Worm (Caenorhabditis elegans) whole organism, young adult: ENCODE data around the gene F38B6.3.

Experiments used
- D2030.7 ChIP-seq: fragments of 200-800 bp; sonication (Bioruptor generic); IDR thresholded peaks from 2 replicates; pipeline ENCODE4 v1.3.6; 2022; ENCODE audit warnings: missing genetic modification reagents, missing genetic modification characterization, missing compliant biosample characterization
- F57A8.1 ChIP-seq: fragments of 200-800 bp; sonication (Bioruptor generic); optimal IDR thresholded peaks from 2 replicates; lab custom pipeline; 2018; ENCODE audit warnings: mild to moderate bottlenecking, missing genetic modification characterization, moderate library complexity, missing compliant biosample characterization
- F57C9.4 ChIP-seq: sonication (generic microtip); optimal IDR thresholded peaks from 2 replicates; lab custom pipeline; 2017; ENCODE audit warnings: mild to moderate bottlenecking, missing genetic modification characterization, missing compliant biosample characterization
- K12H6.12 ChIP-seq: fragments of 200-800 bp; sonication (Bioruptor generic); optimal IDR thresholded peaks from 2 replicates; lab custom pipeline; 2018; ENCODE audit warnings: mild to moderate bottlenecking, missing genetic modification characterization, missing compliant biosample characterization
- Y53F4B.3 ChIP-seq: fragments of 200-800 bp; sonication (Bioruptor generic); IDR thresholded peaks from 2 replicates; pipeline ENCODE4 v1.3.6; 2022; ENCODE audit warnings: missing genetic modification reagents, missing genetic modification characterization, missing compliant biosample characterization
- Y53G8AR.9 ChIP-seq: fragments of 200-800 bp; sonication (Bioruptor generic); conservative IDR thresholded peaks from 2 replicates; pipeline ENCODE4 v1.3.6; 2022; ENCODE audit warnings: missing genetic modification reagents, missing genetic modification characterization, missing compliant biosample characterization
- Y79H2A.3 ChIP-seq: fragments of 200-800 bp; sonication (Bioruptor generic); conservative IDR thresholded peaks from 2 replicates; pipeline ENCODE4 v1.3.6; 2022; ENCODE audit warnings: missing genetic modification reagents, missing genetic modification characterization, missing compliant biosample characterization
- Y95B8A.8 ChIP-seq: fragments of 200-800 bp; sonication (Bioruptor generic); IDR thresholded peaks from 2 replicates; pipeline ENCODE4 v1.3.6; 2022; ENCODE audit warnings: missing genetic modification reagents, missing genetic modification characterization, missing compliant biosample characterization
- ZK185.1 ChIP-seq: sonication (generic microtip); optimal IDR thresholded peaks from 2 replicates; lab custom pipeline; 2016; ENCODE audit warnings: mild to moderate bottlenecking, missing genetic modification characterization, missing compliant biosample characterization; ENCODE audit not compliant: poor library complexity, severe bottlenecking
- aptf-3 ChIP-seq: fragments of 200-800 bp; sonication (Bioruptor generic); IDR thresholded peaks from 2 replicates; pipeline ENCODE4 v1.3.6; 2022; ENCODE audit warnings: missing genetic modification characterization, missing compliant biosample characterization
- atf-7 ChIP-seq: sonication (generic microtip); optimal IDR thresholded peaks from 2 replicates; lab custom pipeline; 2017; ENCODE audit warnings: mild to moderate bottlenecking, missing genetic modification characterization, missing compliant biosample characterization
- bed-2 ChIP-seq: fragments of 200-800 bp; sonication (Bioruptor generic); IDR thresholded peaks from 2 replicates; pipeline ENCODE4 v1.3.6; 2022; ENCODE audit warnings: missing genetic modification reagents, missing genetic modification characterization, missing compliant biosample characterization
- cebp-2 ChIP-seq: fragments of 200-800 bp; sonication (Bioruptor generic); IDR thresholded peaks from 2 replicates; pipeline ENCODE4 v1.3.6; 2022; ENCODE audit warnings: missing genetic modification characterization, missing compliant biosample characterization
- ceh-40 ChIP-seq: fragments of 200-800 bp; sonication (Bioruptor generic); IDR thresholded peaks from 2 replicates; pipeline ENCODE4 v1.3.6; 2022; ENCODE audit warnings: missing genetic modification characterization, missing compliant biosample characterization
- ceh-58 ChIP-seq: fragments of 200-800 bp; sonication (Bioruptor generic); IDR thresholded peaks from 2 replicates; pipeline ENCODE4 v1.3.6; 2022; ENCODE audit warnings: missing genetic modification characterization, missing compliant biosample characterization
- die-1 ChIP-seq: sonication (generic microtip); optimal IDR thresholded peaks from 2 replicates; lab custom pipeline; 2016; ENCODE audit warnings: missing genotype, mild to moderate bottlenecking, missing genetic modification characterization, missing compliant biosample characterization
- efl-1 ChIP-seq: fragments of 150-350 bp; optimal IDR thresholded peaks from 2 replicates; lab custom pipeline; 2014; ENCODE audit warnings: missing biosample characterization, missing genetic modification reagents, missing genetic modification characterization
- ets-4 ChIP-seq: fragments of 200-800 bp; sonication (Bioruptor generic); optimal IDR thresholded peaks from 2 replicates; lab custom pipeline; 2018; ENCODE audit warnings: mild to moderate bottlenecking, missing genetic modification characterization, missing compliant biosample characterization
- hsf-1 ChIP-seq: fragments of 200-800 bp; sonication (Bioruptor generic); IDR thresholded peaks from 2 replicates; pipeline ENCODE4 v1.3.6; 2022; ENCODE audit warnings: missing genetic modification reagents, missing genetic modification characterization, missing compliant biosample characterization
- lag-1 ChIP-seq: fragments of 200-800 bp; sonication (Bioruptor generic); IDR thresholded peaks from 2 replicates; pipeline ENCODE4 v1.3.6; 2022; ENCODE audit warnings: missing genetic modification reagents, missing genetic modification characterization, missing compliant biosample characterization
- let-526 ChIP-seq: fragments of 200-800 bp; sonication (Bioruptor generic); IDR thresholded peaks from 2 replicates; pipeline ENCODE4 v1.3.6; 2022; ENCODE audit warnings: missing genetic modification reagents, missing genetic modification characterization, missing compliant biosample characterization
- lin-35 ChIP-seq, 3 experiments: fragments of 150-350 bp in 2 of 3; sonication (generic microtip) in 1 of 3; optimal IDR thresholded peaks; 2 replicates each; lab custom pipeline; 2014 to 2018; ENCODE audit warnings: missing biosample characterization in 3 of 3, missing genetic modification characterization in 3 of 3, missing genetic modification reagents in 3 of 3
- lin-40 ChIP-seq: sonication (generic microtip); optimal IDR thresholded peaks from 2 replicates; lab custom pipeline; 2016; ENCODE audit warnings: missing genetic modification characterization, mild to moderate bottlenecking, missing compliant biosample characterization, missing genotype, missing genetic modification reagents
- lir-1 ChIP-seq: fragments of 200-800 bp; sonication (Bioruptor generic); conservative IDR thresholded peaks from 2 replicates; pipeline ENCODE4 v1.3.6; 2022; ENCODE audit warnings: missing genetic modification reagents, missing genetic modification characterization, missing compliant biosample characterization
- lsy-27 ChIP-seq: sonication (generic microtip); optimal IDR thresholded peaks from 2 replicates; lab custom pipeline; 2017; ENCODE audit warnings: missing genetic modification characterization, mild to moderate bottlenecking, missing compliant biosample characterization, antibody characterized with exemption, missing genotype, borderline replicate concordance; ENCODE audit not compliant: insufficient read depth
- mcd-1 ChIP-seq: fragments of 200-800 bp; sonication (Bioruptor generic); IDR thresholded peaks from 2 replicates; pipeline ENCODE4 v1.3.6; 2022; ENCODE audit warnings: missing genetic modification reagents, missing genetic modification characterization, missing compliant biosample characterization
- nfyb-1 ChIP-seq: fragments of 200-800 bp; sonication (Bioruptor generic); IDR thresholded peaks from 2 replicates; pipeline ENCODE4 v1.3.6; 2022; ENCODE audit warnings: missing genetic modification reagents, missing genetic modification characterization, missing compliant biosample characterization
- nhr-179 ChIP-seq: sonication (generic microtip); optimal IDR thresholded peaks from 2 replicates; lab custom pipeline; 2016; ENCODE audit warnings: mild to moderate bottlenecking, missing genetic modification characterization, missing compliant biosample characterization
- nhr-80 ChIP-seq: sonication (generic microtip); optimal IDR thresholded peaks from 2 replicates; lab custom pipeline; 2016; ENCODE audit warnings: missing genetic modification characterization, missing compliant biosample characterization
- pha-4 ChIP-seq: fragments of 150-350 bp; sonication (generic microtip); optimal IDR thresholded peaks from 2 replicates; lab custom pipeline; 2014; ENCODE audit warnings: missing biosample characterization, missing genetic modification reagents, missing genetic modification characterization
- snpc-1.1 ChIP-seq: sonication (generic microtip); optimal IDR thresholded peaks from 2 replicates; lab custom pipeline; 2017; ENCODE audit warnings: missing genetic modification characterization, mild to moderate bottlenecking, missing compliant biosample characterization, antibody characterized with exemption, moderate library complexity, missing genotype, missing genetic modification reagents; ENCODE audit not compliant: insufficient read depth
- snpc-3.4 ChIP-seq: sonication (generic microtip); optimal IDR thresholded peaks from 2 replicates; lab custom pipeline; 2017; ENCODE audit warnings: missing genetic modification characterization, mild to moderate bottlenecking, missing compliant biosample characterization, antibody characterized with exemption, moderate library complexity, missing genotype, missing genetic modification reagents
- somi-1 ChIP-seq: fragments of 200-800 bp; sonication (Bioruptor generic); optimal IDR thresholded peaks from 2 replicates; lab custom pipeline; 2018; ENCODE audit warnings: mild to moderate bottlenecking, missing genetic modification characterization, missing compliant biosample characterization
- tbx-9 ChIP-seq: sonication (generic microtip); optimal IDR thresholded peaks from 2 replicates; lab custom pipeline; 2016; ENCODE audit warnings: borderline replicate concordance, missing genetic modification characterization, inconsistent platforms, missing compliant biosample characterization
- tlf-1 ChIP-seq: fragments of 200-800 bp; sonication (Bioruptor generic); optimal IDR thresholded peaks from 2 replicates; lab custom pipeline; 2018; ENCODE audit warnings: mild to moderate bottlenecking, missing genetic modification characterization, missing compliant biosample characterization
- ztf-22 ChIP-seq: fragments of 200-800 bp; sonication (Bioruptor generic); optimal IDR thresholded peaks from 2 replicates; lab custom pipeline; 2018; ENCODE audit warnings: mild to moderate bottlenecking, missing genetic modification characterization, moderate library complexity, missing compliant biosample characterization
- ztf-25 ChIP-seq: fragments of 200-800 bp; sonication (Bioruptor generic); IDR thresholded peaks from 2 replicates; pipeline ENCODE4 v1.3.6; 2022; ENCODE audit warnings: missing genetic modification reagents, missing genetic modification characterization, missing compliant biosample characterization

F38B6.3 gene

ce11 chrX:6722966-6723365 lies 29.5 kb downstream of the F38B6.3 start, which contains the start of gene smf-1:
TSS of gene smf-1 (minus strand) at chrX:6723066.
- TF ChIP-seq nfyb-1 (GFP tag; lab: Robert Waterston, UW), result peak; percentile 16; the same call in 1 of the 2 replicates
- no peak for TF ChIP-seq ceh-58 (GFP tag; lab: Robert Waterston, UW)

- TF ChIP-seq hsf-1 (GFP tag; lab: Robert Waterston, UW) (no peak), Y53G8AR.9 (GFP tag; lab: Robert Waterston, UW) (no peak), D2030.7 (GFP tag; lab: Robert Waterston, UW) (no peak), bed-2 (GFP tag; lab: Robert Waterston, UW) (no peak), snpc-1.1 (tag; lab: Kevin White, UChicago) (no peak), snpc-3.4 (tag; lab: Kevin White, UChicago) (no peak), somi-1 (GFP tag; lab: Kevin White, UChicago) (no peak), let-526 (GFP tag; lab: Robert Waterston, UW) (no peak), F57A8.1 (GFP tag; lab: Kevin White, UChicago) (no peak), ceh-40 (no peak), nhr-179 (tag; lab: Kevin White, UChicago) (no peak), ZK185.1 (tag; lab: Kevin White, UChicago) (no peak), tlf-1 (GFP tag; lab: Kevin White, UChicago) (no peak), ztf-25 (GFP tag; lab: Robert Waterston, UW) (no peak), K12H6.12 (tag; lab: Kevin White, UChicago) (no peak), lin-35 (GFP tag; optimal IDR thresholded peaks at IDR 0.05; lab: Kevin White, UChicago) (no peak), lag-1 (GFP tag; lab: Robert Waterston, UW) (no peak)
Measured at ce11 chrX:6725260-6725718, 31.9 kb downstream of the F38B6.3 start, which contains the start of gene slc-25A10. TSS of gene slc-25A10 (minus strand) at chrX:6725668.

- TF ChIP-seq tbx-9 (no peak), lir-1 (GFP tag; lab: Robert Waterston, UW) (no peak), Y79H2A.3 (GFP tag; lab: Robert Waterston, UW) (no peak), aptf-3 (no peak), nhr-80 (tag; lab: Kevin White, UChicago) (peak; percentile 38), Y95B8A.8 (GFP tag; lab: Robert Waterston, UW) (no peak), ztf-22 (GFP tag; lab: Kevin White, UChicago) (no peak)
- TF ChIP-seq, all 124 proteins: peak for 1
Measured at ce11 chrX:6728820-6729396, 35.5 kb downstream of the F38B6.3 start.

ce11 chrX:6729593-6729992 lies 36.2 kb downstream of the F38B6.3 start, which contains the start of gene K11G12.6:
TSS of gene K11G12.6 (minus strand) at chrX:6729657.
- TF ChIP-seq mcd-1 (GFP tag; lab: Robert Waterston, UW) (peak; percentile 60), somi-1 (GFP tag; lab: Kevin White, UChicago) (no peak), hsf-1 (GFP tag; lab: Robert Waterston, UW) (no peak), lin-40 (tag; lab: Kevin White, UChicago) (no peak)
- TF ChIP-seq, all 124 proteins: peak for 1

ce11 chrX:6733201-6733600 lies 39.8 kb downstream of the F38B6.3 start, which contains the start of gene R03E9.2:
TSS of gene R03E9.2 (minus strand) at chrX:6733301.
- TF ChIP-seq atf-7, result no peak
- TF ChIP-seq efl-1, result no peak
- no peak for TF ChIP-seq ets-4 (GFP tag; lab: Kevin White, UChicago)
- no peak for TF ChIP-seq snpc-3.4 (tag; lab: Kevin White, UChicago)
- no peak for TF ChIP-seq lsy-27 (tag; lab: Kevin White, UChicago)
- TF ChIP-seq cebp-2 (GFP tag; lab: Robert Waterston, UW), result no peak
- no peak for TF ChIP-seq F57C9.4 (tag; lab: Kevin White, UChicago)
- TF ChIP-seq ztf-22 (GFP tag; lab: Kevin White, UChicago), result no peak
- TF ChIP-seq aptf-3, result no peak
- TF ChIP-seq Y53F4B.3, result no peak
- no peak for TF ChIP-seq lin-35 (GFP tag; optimal IDR thresholded peaks at IDR 0.05; lab: Kevin White, UChicago)
- TF ChIP-seq die-1 (tag; lab: Kevin White, UChicago), result no peak
- TF ChIP-seq pha-4 (tag; lab: Kevin White, UChicago), result no peak
